Fruit fly (Drosophila melanogaster): ENCODE data around the gene Unc-76.

Unc-76 gene

dm6 chrX:2075846-2076377, 4.5 kb upstream of the Unc-76 start, which contains the start of gene CG4045:
TSS of gene CG4045 (minus strand) at chrX:2075900.
- TF ChIP-seq peb (GFP tag; IDR thresholded peaks at IDR 0.05) (no peak), D19A (tag; optimal IDR thresholded peaks at IDR 0.05) (peak; percentile 3), CG6689 (GFP tag; IDR thresholded peaks at IDR 0.05) (0 out of 2 replicates have a peak, but pooled peaks have one; percentile 24), CG7839 (tag; optimal IDR thresholded peaks at IDR 0.05) (peak; percentile 39), CG14710 (tag; optimal IDR thresholded peaks at IDR 0.05) (peak; percentile 12), Hr78 (GFP tag; optimal IDR thresholded peaks at IDR 0.05) (no peak), CG13296 (GFP tag; optimal IDR thresholded peaks at IDR 0.05) (no peak), jumu (GFP tag; optimal IDR thresholded peaks at IDR 0.05) (no peak), Dp (GFP tag; optimal IDR thresholded peaks at IDR 0.05) (peak; percentile 22), CG2120 (GFP tag; optimal IDR thresholded peaks at IDR 0.05) (no peak), CG11723 (GFP tag; optimal IDR thresholded peaks at IDR 0.05) (no peak), CG2875 (GFP tag; optimal IDR thresholded peaks at IDR 0.05) (no peak), Nf-YA (GFP tag; IDR thresholded peaks at IDR 0.05) (no peak), CG3407 (GFP tag; optimal IDR thresholded peaks at IDR 0.05) (no peak), sna (GFP tag; IDR thresholded peaks at IDR 0.05; ENCODE audit: partially characterized antibody) (no peak), CG3726 (GFP tag; IDR thresholded peaks at IDR 0.05) (no peak), sug (tag; optimal IDR thresholded peaks at IDR 0.05) (peak; percentile 6), Optix (GFP tag; IDR thresholded peaks at IDR 0.05) (no peak), CG3847 (GFP tag; IDR thresholded peaks at IDR 0.05) (no peak), CG17912 (GFP tag; optimal IDR thresholded peaks at IDR 0.05) (no peak), CG13287 (GFP tag; IDR thresholded peaks at IDR 0.05; ENCODE audit: partially characterized antibody) (peak; percentile 23), CG4424 (GFP tag; optimal IDR thresholded peaks at IDR 0.05) (peak; percentile 18), CG10267 (tag; optimal IDR thresholded peaks at IDR 0.05) (peak; percentile 19), Abd-B (GFP tag; optimal IDR thresholded peaks at IDR 0.05) (no peak), ssp (GFP tag; IDR thresholded peaks at IDR 0.05) (no peak), sens (GFP tag) (peak; percentile 73), Taf1 (GFP tag; IDR thresholded peaks at IDR 0.05) (no peak), Kr (GFP tag; optimal IDR thresholded peaks at IDR 0.05) (no peak), Vsx1 (GFP tag; optimal IDR thresholded peaks at IDR 0.05) (no peak), CG17328 (GFP tag; IDR thresholded peaks at IDR 0.05) (no peak), MBD-R2 (GFP tag; IDR thresholded peaks at IDR 0.05) (peak; percentile 64; the same call in 1 of the 2 replicates), CG13424 (tag; optimal IDR thresholded peaks at IDR 0.05) (peak; percentile 17), PHDP (tag; optimal IDR thresholded peaks at IDR 0.05) (no peak), CG13123 (GFP tag; optimal IDR thresholded peaks at IDR 0.05) (no peak), Hr51 (GFP tag; optimal IDR thresholded peaks at IDR 0.05) (peak in 1 of 2 experiments; percentile 15), Fer2 (tag; optimal IDR thresholded peaks at IDR 0.05) (no peak), cas (GFP tag; IDR thresholded peaks at IDR 0.05) (no peak), CG14014 (GFP tag; IDR thresholded peaks at IDR 0.05) (no peak), ranshi (GFP tag; IDR thresholded peaks at IDR 0.05) (no peak), Sry-β (GFP tag; optimal IDR thresholded peaks at IDR 0.05) (peak; percentile 40), CG42726 (GFP tag; IDR thresholded peaks at IDR 0.05; ENCODE audit: partially characterized antibody) (no peak), bowl (GFP tag; IDR thresholded peaks at IDR 0.05) (no peak), Oli (tag; optimal IDR thresholded peaks at IDR 0.05) (no peak), CG15073 (GFP tag; optimal IDR thresholded peaks at IDR 0.05) (no peak), CG1647 (GFP tag; optimal IDR thresholded peaks at IDR 0.05) (no peak), CG7928 (GFP tag; optimal IDR thresholded peaks at IDR 0.05) (no peak), pan (optimal IDR thresholded peaks at IDR 0.05) (no peak), pan (GFP tag; optimal IDR thresholded peaks at IDR 0.05 in 1 of 2, IDR thresholded peaks at IDR 0.05 in 1 of 2) (no peak), lola (GFP tag; optimal IDR thresholded peaks at IDR 0.05) (no peak), CG15269 (tag; optimal IDR thresholded peaks at IDR 0.05) (peak; percentile 16)
